Fruit fly (Drosophila melanogaster): Measurements from ENCODE around the gene Srp14.

DNA sequence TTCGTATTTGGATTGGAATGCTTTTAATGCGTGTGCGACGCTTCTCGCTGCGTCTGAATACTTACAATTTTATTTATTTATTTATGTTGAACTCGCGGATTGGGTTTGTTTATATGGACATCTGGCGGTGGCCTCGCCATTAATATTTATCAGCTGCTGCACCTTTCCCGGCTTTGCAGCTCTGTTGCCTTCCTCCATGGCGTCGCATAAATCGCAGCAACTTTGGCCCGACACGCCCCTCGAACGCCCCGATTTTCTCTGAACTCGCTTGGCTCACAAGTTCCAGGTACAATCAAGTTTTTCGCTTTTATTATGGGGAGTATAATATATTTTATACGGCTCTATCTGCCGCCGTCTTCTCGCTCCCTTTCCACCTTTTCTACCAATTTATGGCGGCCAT lies 20.2 kb downstream of the Srp14 start:
- TF ChIP-seq CG8478 (optimal IDR thresholded peaks at IDR 0.05), result no peak
- TF ChIP-seq CTCF (optimal IDR thresholded peaks at IDR 0.05), result no peak

Measured in S2 (cell line).